Worm (Caenorhabditis elegans): ENCODE data around the gene K10D2.5.

Gene K10D2.5

DNA sequence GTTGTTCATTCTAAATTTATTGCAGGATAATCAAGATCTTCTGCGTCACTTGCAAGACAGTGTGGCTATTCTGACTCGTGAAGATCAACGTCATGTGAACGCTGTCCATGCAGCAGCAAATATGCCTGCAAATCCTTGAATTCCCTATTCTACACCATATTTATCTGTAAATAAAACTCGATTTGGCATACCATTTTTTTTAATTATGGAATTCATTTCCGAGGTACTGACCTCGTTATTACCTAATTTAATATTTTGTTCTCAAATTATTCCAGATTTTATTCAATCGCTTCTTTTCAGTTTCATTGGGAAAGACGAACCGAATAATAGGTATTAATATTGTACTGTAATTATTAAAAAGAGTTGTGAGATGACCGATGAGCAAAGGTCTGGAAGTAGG is 1.1 kb downstream of the K10D2.5 start, which contains the start of gene cid-1:
Gene cid-1 (plus strand): TSS at position 301 of the 400 bp plus-strand sequence.
- TF ChIP-seq ama-1 (optimal IDR thresholded peaks at IDR 0.05) (no peak), ama-1 (GFP tag; optimal IDR thresholded peaks at IDR 0.05) (no peak), ceh-27 (GFP tag; optimal IDR thresholded peaks at IDR 0.05) (no peak), B0261.1 (tag; optimal IDR thresholded peaks at IDR 0.05) (no peak), C06A6.2 (GFP tag; conservative IDR thresholded peaks at IDR 0.05) (no peak), hlh-26 (GFP tag; conservative IDR thresholded peaks at IDR 0.05) (no peak), tbp1 (GFP tag; optimal IDR thresholded peaks at IDR 0.05) (no peak), hmg-20 (GFP tag; IDR thresholded peaks at IDR 0.05) (no peak), pha-4 (tag; optimal IDR thresholded peaks at IDR 0.05) (no peak), F49E8.2 (tag; optimal IDR thresholded peaks at IDR 0.05; ENCODE audit: insufficient read depth) (no peak), Y95B8A.8 (GFP tag; IDR thresholded peaks at IDR 0.05) (no peak), lir-1 (GFP tag; conservative IDR thresholded peaks at IDR 0.05) (no peak), aptf-2 (GFP tag; conservative IDR thresholded peaks at IDR 0.05) (no peak), lag-1 (GFP tag; IDR thresholded peaks at IDR 0.05) (no peak), ztf-25 (GFP tag; IDR thresholded peaks at IDR 0.05) (no peak), athp-1 (tag; optimal IDR thresholded peaks at IDR 0.05) (no peak), lin-40 (tag; optimal IDR thresholded peaks at IDR 0.05) (no peak)

DNA sequence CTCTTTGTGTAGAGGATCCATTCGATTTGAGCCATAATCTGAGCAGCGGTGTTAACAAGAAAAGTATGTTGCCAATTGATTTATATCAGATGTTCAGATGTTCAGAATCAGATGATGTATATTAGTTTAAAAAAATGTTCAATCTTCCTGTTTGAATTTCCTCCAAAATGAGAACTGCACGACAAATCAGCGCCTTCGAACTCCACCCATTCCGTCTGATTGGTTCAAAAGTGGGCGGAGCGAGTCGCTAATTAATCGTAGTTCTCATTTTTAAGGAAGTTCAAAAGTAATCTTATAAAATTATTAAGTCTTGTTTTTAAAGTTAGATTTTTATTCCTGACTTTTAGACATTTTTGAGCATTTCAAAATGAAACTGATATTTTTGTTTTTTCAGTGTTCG is 6.6 kb downstream of the K10D2.5 start:
- no peak for TF ChIP-seq sea-2 (GFP tag; IDR thresholded peaks at IDR 0.05)
- no peak for TF ChIP-seq lir-1 (GFP tag; conservative IDR thresholded peaks at IDR 0.05)
- no peak for TF ChIP-seq snpc-3.4 (tag; optimal IDR thresholded peaks at IDR 0.05)
- TF ChIP-seq F23B12.7 (tag; optimal IDR thresholded peaks at IDR 0.05; ENCODE audit: insufficient read depth) = no peak
- no peak for TF ChIP-seq ztf-22 (GFP tag; optimal IDR thresholded peaks at IDR 0.05)
- TF ChIP-seq rpc-1 (optimal IDR thresholded peaks at IDR 0.05) = no peak
- TF ChIP-seq rpc-1 (tag; optimal IDR thresholded peaks at IDR 0.05) = no peak
- no peak for TF ChIP-seq C06A6.2 (GFP tag; conservative IDR thresholded peaks at IDR 0.05)

- TF ChIP-seq ztf-18 (tag; optimal IDR thresholded peaks at IDR 0.05) = no peak
- no peak for TF ChIP-seq let-526 (GFP tag; IDR thresholded peaks at IDR 0.05)
- no peak for TF ChIP-seq ztf-28 (GFP tag; IDR thresholded peaks at IDR 0.05)
- peak; percentile 57 for TF ChIP-seq nhr-80 (tag; optimal IDR thresholded peaks at IDR 0.05)
- no peak for TF ChIP-seq D2030.7 (GFP tag; IDR thresholded peaks at IDR 0.05)
- TF ChIP-seq lsl-1 (GFP tag; optimal IDR thresholded peaks at IDR 0.05) = no peak
- no peak for TF ChIP-seq madf-3 (GFP tag; IDR thresholded peaks at IDR 0.05)
- no peak for TF ChIP-seq C17E4.6 (GFP tag; IDR thresholded peaks at IDR 0.05)
- peak; percentile 33; the same call in 1 of the 2 replicates for TF ChIP-seq dox-1 (GFP tag; IDR thresholded peaks at IDR 0.05)
- no peak for TF ChIP-seq ztf-22 (GFP tag; optimal IDR thresholded peaks at IDR 0.05)
- no peak for TF ChIP-seq B0336.3 (GFP tag; IDR thresholded peaks at IDR 0.05)
These were observed 8.1 kb downstream of the K10D2.5 start for ce11 chrIII:5180588-5180987.

DNA sequence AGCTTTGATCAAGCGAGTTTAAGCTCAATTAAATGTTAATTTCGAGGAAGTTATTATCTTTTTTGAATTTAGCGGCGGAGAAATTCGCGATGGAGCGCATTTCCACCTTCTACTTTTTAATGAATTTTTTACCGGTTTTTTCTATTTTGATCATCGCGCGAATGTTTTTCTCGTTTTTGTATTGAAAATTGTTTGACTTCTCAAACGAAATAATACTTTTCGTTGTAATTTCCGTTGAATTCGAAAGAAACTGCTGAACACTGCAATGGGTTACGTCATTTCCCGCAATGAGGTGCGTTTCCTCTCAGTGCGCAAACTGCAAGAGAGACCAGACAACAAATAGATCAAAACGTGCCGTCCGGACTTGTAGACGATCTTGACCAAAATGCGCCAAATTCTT is 8.7 kb downstream of the K10D2.5 start:
- TF ChIP-seq him-1 (tag; optimal IDR thresholded peaks at IDR 0.05) (peak; percentile 17), lsy-27 (tag; optimal IDR thresholded peaks at IDR 0.05; ENCODE audit: borderline replicate concordance, insufficient read depth) (no peak), ztf-3 (GFP tag; optimal IDR thresholded peaks at IDR 0.05) (no peak), D2030.7 (GFP tag; IDR thresholded peaks at IDR 0.05) (peak; percentile 67), efl-1 (GFP tag; optimal IDR thresholded peaks at IDR 0.05) (peak; percentile 86), F52B5.7 (tag; optimal IDR thresholded peaks at IDR 0.05) (no peak), madf-10 (tag; optimal IDR thresholded peaks at IDR 0.05) (no peak), hlh-26 (GFP tag; conservative IDR thresholded peaks at IDR 0.05) (no peak), unc-62 (GFP tag; optimal IDR thresholded peaks at IDR 0.05) (no peak), hlh-12 (tag; optimal IDR thresholded peaks at IDR 0.05) (no peak), aptf-2 (GFP tag; conservative IDR thresholded peaks at IDR 0.05) (0 out of 2 replicates have a peak, but pooled peaks have one; percentile 45), madf-6 (GFP tag; IDR thresholded peaks at IDR 0.05) (peak; percentile 86), F22D6.2 (tag; optimal IDR thresholded peaks at IDR 0.05) (no peak), lsl-1 (GFP tag; optimal IDR thresholded peaks at IDR 0.05) (peak; percentile 67), dpl-1 (GFP tag; optimal IDR thresholded peaks at IDR 0.05) (peak; percentile 12), mcd-1 (GFP tag; IDR thresholded peaks at IDR 0.05) (peak; percentile 47; the same call in 1 of the 2 replicates), Y56A3A.18 (GFP tag; IDR thresholded peaks at IDR 0.05) (no peak), ceh-91 (GFP tag; IDR thresholded peaks at IDR 0.05) (peak; percentile 67)

All from whole organism, young adult.